Fruit fly (Drosophila melanogaster) whole organism, embryonic: ENCODE results near the gene CG33108.

ENCODE experiments used
- CG10267 ChIP-seq: fragments of 200-800 bp; sonication (Bioruptor generic); optimal IDR thresholded peaks from 2 replicates; lab custom pipeline; 2018; ENCODE audit warnings: missing biosample characterization, mild to moderate bottlenecking, missing genetic modification characterization, moderate library complexity
- CG10274 ChIP-seq: fragments of 200-800 bp; sonication (Bioruptor generic); optimal IDR thresholded peaks from 3 replicates; lab custom pipeline; 2017; ENCODE audit warnings: missing biosample characterization, mild to moderate bottlenecking, missing genetic modification characterization
- CG10543 ChIP-seq: fragments of 200-800 bp; sonication (Bioruptor generic); optimal IDR thresholded peaks from 3 replicates; lab custom pipeline; 2017; ENCODE audit warnings: missing biosample characterization, mild to moderate bottlenecking, missing genetic modification characterization, moderate library complexity
- CG11398 ChIP-seq: fragments of 200-800 bp; sonication (Bioruptor generic); optimal IDR thresholded peaks from 2 replicates; lab custom pipeline; 2016; ENCODE audit warnings: missing biosample characterization, missing genetic modification characterization
- CG13296 ChIP-seq: fragments of 200-800 bp; sonication (Bioruptor generic); optimal IDR thresholded peaks from 3 replicates; lab custom pipeline; 2018; ENCODE audit warnings: missing biosample characterization, mild to moderate bottlenecking, missing genetic modification characterization
- CG2889 ChIP-seq: fragments of 200-800 bp; sonication (Bioruptor generic); IDR thresholded peaks from 3 replicates; pipeline ENCODE4 v1.3.6; 2022; ENCODE audit warnings: missing biosample characterization, missing genetic modification characterization
- CG3065 ChIP-seq: fragments of 200-800 bp; sonication (Bioruptor generic); optimal IDR thresholded peaks from 2 replicates; lab custom pipeline; 2016; ENCODE audit warnings: missing biosample characterization, missing genetic modification characterization
- CG31365 ChIP-seq: fragments of 200-800 bp; sonication (Bioruptor generic); optimal IDR thresholded peaks from 2 replicates; lab custom pipeline; 2018; ENCODE audit warnings: missing biosample characterization, mild to moderate bottlenecking, missing genetic modification characterization
- CG31388 ChIP-seq: fragments of 200-800 bp; sonication (Bioruptor generic); optimal IDR thresholded peaks from 2 replicates; lab custom pipeline; 2016; ENCODE audit warnings: missing biosample characterization, missing genetic modification characterization
- CG34376 ChIP-seq: fragments of 200-800 bp; sonication (Bioruptor generic); optimal IDR thresholded peaks from 2 replicates; lab custom pipeline; 2018; ENCODE audit warnings: missing biosample characterization, mild to moderate bottlenecking, missing genetic modification characterization
- CG42726 ChIP-seq: fragments of 200-800 bp; sonication (Bioruptor generic); IDR thresholded peaks from 2 replicates; pipeline ENCODE4 v1.3.6; 2022; ENCODE audit warnings: missing biosample characterization, missing genetic modification characterization; ENCODE audit not compliant: partially characterized antibody
- CG5180 ChIP-seq: fragments of 200-800 bp; sonication (Bioruptor generic); optimal IDR thresholded peaks from 3 replicates; lab custom pipeline; 2017; ENCODE audit warnings: missing biosample characterization, missing genetic modification characterization, mild to moderate bottlenecking, moderate library complexity, missing genetic modification reagents
- CG6272 ChIP-seq: fragments of 200-800 bp; sonication (Bioruptor generic); IDR thresholded peaks from 2 replicates; pipeline ENCODE4 v1.3.6; 2022; ENCODE audit warnings: missing biosample characterization, missing genetic modification characterization
- CG6765 ChIP-seq: fragments of 200-800 bp; sonication (Bioruptor generic); optimal IDR thresholded peaks from 3 replicates; lab custom pipeline; 2017; ENCODE audit warnings: missing biosample characterization, mild to moderate bottlenecking, missing genetic modification characterization
- CG8290 ChIP-seq, 3 experiments: fragments of 200-800 bp; sonication (Bioruptor generic); optimal IDR thresholded peaks; 2 replicates each; lab custom pipeline; 2016 to 2019; ENCODE audit warnings: missing biosample characterization in 3 of 3, missing genetic modification characterization in 3 of 3, mild to moderate bottlenecking in 2 of 3, moderate library complexity in 1 of 3
- CG9797 ChIP-seq: fragments of 200-800 bp; sonication (Bioruptor generic); optimal IDR thresholded peaks from 3 replicates; lab custom pipeline; 2018; ENCODE audit warnings: missing biosample characterization, mild to moderate bottlenecking, missing genetic modification characterization
- CG9817 ChIP-seq: fragments of 200-800 bp; sonication (Bioruptor generic); optimal IDR thresholded peaks from 2 replicates; lab custom pipeline; 2018; ENCODE audit warnings: missing biosample characterization, mild to moderate bottlenecking, missing genetic modification characterization, moderate library complexity
- CG9932 ChIP-seq: fragments of 200-800 bp; sonication (Bioruptor generic); IDR thresholded peaks from 2 replicates; pipeline ENCODE4 v1.3.6; 2022; ENCODE audit warnings: missing biosample characterization, missing genetic modification characterization
- CTCF ChIP-seq: fragments of 200-800 bp; sonication (Bioruptor generic); optimal IDR thresholded peaks from 2 replicates; lab custom pipeline; 2017; ENCODE audit warnings: missing biosample characterization, mild to moderate bottlenecking, missing genetic modification characterization, moderate library complexity
- Doc2 ChIP-seq: fragments of 200-800 bp; sonication (Bioruptor generic); IDR thresholded peaks from 2 replicates; pipeline ENCODE4 v1.3.6; 2022; ENCODE audit warnings: missing biosample characterization, missing genetic modification characterization
- E2f1 ChIP-seq: fragments of 200-800 bp; sonication (Bioruptor generic); IDR thresholded peaks from 2 replicates; pipeline ENCODE4 v1.3.6; 2022; ENCODE audit warnings: missing biosample characterization, missing genetic modification characterization
- H15 ChIP-seq: fragments of 200-800 bp; sonication (Bioruptor generic); IDR thresholded peaks from 3 replicates; pipeline ENCODE4 v1.3.6; 2022; ENCODE audit warnings: missing biosample characterization, missing genetic modification characterization
- Hr51 ChIP-seq, 2 experiments: fragments of 200-800 bp; sonication (Bioruptor generic); optimal IDR thresholded peaks; 2 replicates in 1 of 2; 3 replicates in 1 of 2; lab custom pipeline; 2016 to 2018; ENCODE audit warnings: missing biosample characterization in 2 of 2, missing genetic modification characterization in 2 of 2, mild to moderate bottlenecking in 1 of 2, moderate library complexity in 1 of 2
- Hsf ChIP-seq: fragments of 200-800 bp; sonication (Bioruptor generic); optimal IDR thresholded peaks from 3 replicates; lab custom pipeline; 2016; ENCODE audit warnings: missing biosample characterization, missing genetic modification characterization
- Mad ChIP-seq: fragments of 200-800 bp; sonication (Bioruptor generic); optimal IDR thresholded peaks from 2 replicates; lab custom pipeline; 2016; ENCODE audit warnings: missing biosample characterization, missing genetic modification characterization
- NFAT ChIP-seq: fragments of 200-800 bp; sonication (Bioruptor generic); IDR thresholded peaks from 2 replicates; pipeline ENCODE4 v1.3.6; 2022; ENCODE audit warnings: missing biosample characterization, missing genetic modification characterization
- Neu2 ChIP-seq: fragments of 200-800 bp; sonication (Bioruptor generic); optimal IDR thresholded peaks from 3 replicates; lab custom pipeline; 2016; ENCODE audit warnings: missing biosample characterization, missing genetic modification characterization, borderline replicate concordance
- Nf-YC ChIP-seq: fragments of 200-800 bp; optimal IDR thresholded peaks from 3 replicates; lab custom pipeline; 2019; ENCODE audit warnings: missing biosample characterization, mild to moderate bottlenecking, missing genetic modification characterization, moderate library complexity
- Pdp1 ChIP-seq, 2 experiments: fragments of 200-800 bp; sonication (Bioruptor generic); optimal IDR thresholded peaks; 3 replicates each; lab custom pipeline; 2016; ENCODE audit warnings: missing biosample characterization in 2 of 2, missing genetic modification characterization in 2 of 2, mild to moderate bottlenecking in 1 of 2, moderate library complexity in 1 of 2
- Rx ChIP-seq: fragments of 200-800 bp; sonication (Bioruptor generic); IDR thresholded peaks from 2 replicates; pipeline ENCODE4 v1.3.6; 2022; ENCODE audit warnings: missing biosample characterization, missing genetic modification characterization
- Trl ChIP-seq, 3 experiments: fragments of >200 bp in 2 of 3; fragments of 200-800 bp in 1 of 3; sonication (Bioruptor generic) in 1 of 3; optimal IDR thresholded peaks; 2 replicates in 1 of 3; 3 replicates in 2 of 3; lab custom pipeline; 2016 to 2017; ENCODE audit warnings: missing biosample characterization in 1 of 3, missing genetic modification characterization in 1 of 3
- YL-1 ChIP-seq: fragments of 200-800 bp; sonication (Bioruptor generic); optimal IDR thresholded peaks from 3 replicates; lab custom pipeline; 2017; ENCODE audit warnings: missing biosample characterization, mild to moderate bottlenecking, missing genetic modification characterization
- ase ChIP-seq: fragments of 200-800 bp; sonication (Bioruptor generic); IDR thresholded peaks from 3 replicates; pipeline ENCODE4 v1.3.6; 2022; ENCODE audit warnings: missing biosample characterization, missing genetic modification characterization
- bbx ChIP-seq: fragments of 200-800 bp; sonication (Bioruptor generic); IDR thresholded peaks from 2 replicates; pipeline ENCODE4 v1.3.6; 2022; ENCODE audit warnings: missing biosample characterization, missing genetic modification characterization; ENCODE audit not compliant: partially characterized antibody
- croc ChIP-seq: fragments of 200-800 bp; sonication (Bioruptor generic); conservative IDR thresholded peaks from 3 replicates; pipeline ENCODE4 v1.3.6; 2022; ENCODE audit warnings: missing biosample characterization, missing genetic modification characterization
- en ChIP-seq: fragments of 200-800 bp; sonication (Bioruptor generic); optimal IDR thresholded peaks from 2 replicates; lab custom pipeline; 2016; ENCODE audit warnings: missing biosample characterization, missing genetic modification characterization
- ewg ChIP-seq: fragments of 200-800 bp; sonication (Bioruptor generic); optimal IDR thresholded peaks from 3 replicates; lab custom pipeline; 2017; ENCODE audit warnings: mild to moderate bottlenecking, missing biosample characterization, missing genetic modification reagents, missing genetic modification characterization
- fd96Cb ChIP-seq: fragments of 200-800 bp; sonication (Bioruptor generic); optimal IDR thresholded peaks from 2 replicates; lab custom pipeline; 2018; ENCODE audit warnings: missing biosample characterization, mild to moderate bottlenecking, missing genetic modification characterization, moderate library complexity
- ham ChIP-seq: fragments of 200-800 bp; sonication (Bioruptor generic); IDR thresholded peaks from 2 replicates; pipeline ENCODE4 v1.3.6; 2022; ENCODE audit warnings: missing biosample characterization, missing genetic modification characterization
- klu ChIP-seq: fragments of 200-800 bp; sonication (Bioruptor generic); IDR thresholded peaks from 2 replicates; pipeline ENCODE4 v1.3.6; 2022; ENCODE audit warnings: missing biosample characterization, missing genetic modification characterization
- mirr ChIP-seq: fragments of 200-800 bp; sonication (Bioruptor generic); optimal IDR thresholded peaks from 3 replicates; lab custom pipeline; 2018; ENCODE audit warnings: missing biosample characterization, mild to moderate bottlenecking, missing genetic modification characterization
- nau ChIP-seq: fragments of 200-800 bp; sonication (Bioruptor generic); optimal IDR thresholded peaks from 3 replicates; lab custom pipeline; 2017; ENCODE audit warnings: missing biosample characterization, mild to moderate bottlenecking, missing genetic modification characterization, missing genetic modification reagents
- onecut ChIP-seq: fragments of 200-800 bp; sonication (Bioruptor generic); IDR thresholded peaks from 2 replicates; pipeline ENCODE4 v1.3.6; 2022; ENCODE audit warnings: missing biosample characterization, missing genetic modification characterization
- sd ChIP-seq: fragments of 200-800 bp; sonication (Bioruptor generic); optimal IDR thresholded peaks from 3 replicates; lab custom pipeline; 2018; ENCODE audit warnings: missing biosample characterization, mild to moderate bottlenecking, missing genetic modification characterization, moderate library complexity
- sqz ChIP-seq: fragments of 200-800 bp; sonication (Bioruptor generic); optimal IDR thresholded peaks from 3 replicates; lab custom pipeline; 2018; ENCODE audit warnings: missing biosample characterization, mild to moderate bottlenecking, missing genetic modification characterization
- stc ChIP-seq: fragments of 200-800 bp; sonication (Bioruptor generic); IDR thresholded peaks from 2 replicates; pipeline ENCODE4 v1.3.6; 2022; ENCODE audit warnings: missing biosample characterization, missing genetic modification characterization
- sug ChIP-seq: fragments of 200-800 bp; optimal IDR thresholded peaks from 2 replicates; lab custom pipeline; 2019; ENCODE audit warnings: missing biosample characterization, mild to moderate bottlenecking, missing genetic modification characterization, moderate library complexity
- trem ChIP-seq: fragments of 200-800 bp; optimal IDR thresholded peaks from 3 replicates; lab custom pipeline; 2019; ENCODE audit warnings: missing biosample characterization, mild to moderate bottlenecking, missing genetic modification characterization, moderate library complexity
- zen2 ChIP-seq: fragments of 200-800 bp; sonication (Bioruptor generic); IDR thresholded peaks from 3 replicates; pipeline ENCODE4 v1.3.6; 2022; ENCODE audit warnings: missing biosample characterization, missing genetic modification characterization; ENCODE audit not compliant: partially characterized antibody
- zfh1 ChIP-seq: fragments of 200-800 bp; sonication (Bioruptor generic); IDR thresholded peaks from 3 replicates; pipeline ENCODE4 v1.3.6; 2022; ENCODE audit warnings: missing biosample characterization, missing genetic modification characterization

Gene CG33108

dm6 chr3R:23962781-23963222 lies 32.7 kb upstream of the CG33108 start, which contains the start of gene CG31140 (continued):
- TF ChIP-seq CG10274 (GFP tag; lab: Kevin White, UChicago) (no peak), CG8290 (GFP tag; optimal IDR thresholded peaks at IDR 0.05; lab: Kevin White, UChicago) (peak; percentile 36), CG8290 (tag; optimal IDR thresholded peaks at IDR 0.05; lab: Kevin White, UChicago) (peak; percentile 50 to 64), CG42726 (GFP tag; lab: Robert Waterston, UW) (no peak), CG31365 (tag; lab: Kevin White, UChicago) (no peak), ham (no peak), Mad (GFP tag; lab: Kevin White, UChicago) (no peak), NFAT (GFP tag; lab: Robert Waterston, UW) (no peak), ewg (GFP tag; lab: Kevin White, UChicago) (peak; percentile 89), zen2 (0 out of 3 replicates have a peak, but pooled peaks have one; percentile 44), CG9932 (GFP tag; lab: Robert Waterston, UW) (no peak), Hr51 (GFP tag; optimal IDR thresholded peaks at IDR 0.05; lab: Kevin White, UChicago) (no peak), Trl (optimal IDR thresholded peaks at IDR 0.05; lab: Kevin White, UChicago) (peak; percentile 71 to 76), Trl (GFP tag; optimal IDR thresholded peaks at IDR 0.05; lab: Kevin White, UChicago) (peak; percentile 13), CG6765 (GFP tag; lab: Kevin White, UChicago) (no peak), mirr (GFP tag; lab: Kevin White, UChicago) (peak; percentile 38), Pdp1 (GFP tag; optimal IDR thresholded peaks at IDR 0.05; lab: Kevin White, UChicago) (no peak), Rx (GFP tag; lab: Robert Waterston, UW) (no peak), Doc2 (no peak), CG2889 (GFP tag; lab: Robert Waterston, UW) (no peak), bbx (no peak), sd (tag; lab: Kevin White, UChicago) (peak; percentile 91), CG9817 (tag; lab: Kevin White, UChicago) (no peak), CG3065 (GFP tag; lab: Kevin White, UChicago) (no peak), onecut (peak; percentile 27; the same call in 1 of the 2 replicates), trem (tag; lab: Kevin White, UChicago) (peak; percentile 95), Hsf (GFP tag; lab: Kevin White, UChicago) (no peak), nau (GFP tag; lab: Kevin White, UChicago) (peak; percentile 3), CG31388 (no peak), zfh1 (GFP tag; lab: Robert Waterston, UW) (0 out of 3 replicates have a peak, but pooled peaks have one; percentile 37), H15 (GFP tag; lab: Robert Waterston, UW) (no peak), YL-1 (peak; percentile 23), CG10267 (tag; lab: Kevin White, UChicago) (no peak), sug (no peak), E2f1 (no peak), croc (no peak), ase (GFP tag; lab: Robert Waterston, UW) (no peak), CG11398 (GFP tag; lab: Kevin White, UChicago) (no peak), Nf-YC (tag; lab: Kevin White, UChicago) (peak; percentile 48), stc (GFP tag; lab: Robert Waterston, UW) (no peak), CG34376 (GFP tag; lab: Kevin White, UChicago) (peak; percentile 58), klu (no peak), CTCF (GFP tag; lab: Kevin White, UChicago) (peak; percentile 31), fd96Cb (tag; lab: Kevin White, UChicago) (no peak), en (GFP tag; lab: Kevin White, UChicago) (no peak), CG10543 (GFP tag; lab: Kevin White, UChicago) (peak; percentile 73), Neu2 (GFP tag; lab: Kevin White, UChicago) (no peak), CG5180 (no peak), CG13296 (GFP tag; lab: Kevin White, UChicago) (no peak), sqz (GFP tag; lab: Kevin White, UChicago) (no peak), CG9797 (no peak), CG6272 (GFP tag; lab: Robert Waterston, UW) (no peak)
